Worm (Caenorhabditis elegans): ENCODE measurements around the gene Y54F10AL.1.

The Y54F10AL.1 gene

ce11 chrIII:2487046-2487760 lies at the start of gene Y54F10AL.1:
Y54F10AL.1 (plus strand) TSS chrIII:2487710.
- TF ChIP-seq nhr-11 (tag; optimal IDR thresholded peaks at IDR 0.05): no peak
- peak; percentile 2 for TF ChIP-seq nfya-1 (tag; optimal IDR thresholded peaks at IDR 0.05; ENCODE audit: insufficient read depth)
- TF ChIP-seq lin-15B (tag; optimal IDR thresholded peaks at IDR 0.05): peak; percentile 39
- no peak for TF ChIP-seq unc-62 (GFP tag; optimal IDR thresholded peaks at IDR 0.05)
- TF ChIP-seq skn-1 (tag; optimal IDR thresholded peaks at IDR 0.05): no peak
- TF ChIP-seq snpc-4 (tag; optimal IDR thresholded peaks at IDR 0.05): no peak
- TF ChIP-seq aly-2 (tag; optimal IDR thresholded peaks at IDR 0.05): no peak
- TF ChIP-seq nhr-23 (tag; optimal IDR thresholded peaks at IDR 0.05): peak; percentile 2
- no peak for TF ChIP-seq daf-12 (tag; optimal IDR thresholded peaks at IDR 0.05)
- no peak for TF ChIP-seq ceh-9 (tag; optimal IDR thresholded peaks at IDR 0.05)
- no peak for TF ChIP-seq egl-5 (tag; optimal IDR thresholded peaks at IDR 0.05)
- TF ChIP-seq tbx-2 (tag; optimal IDR thresholded peaks at IDR 0.05): no peak
- no peak for TF ChIP-seq elt-1 (tag; optimal IDR thresholded peaks at IDR 0.05)
- no peak for TF ChIP-seq lsy-12 (tag; optimal IDR thresholded peaks at IDR 0.05)
- no peak for TF ChIP-seq elt-2 (tag; optimal IDR thresholded peaks at IDR 0.05)
- no peak for TF ChIP-seq nhr-67 (tag; optimal IDR thresholded peaks at IDR 0.05)
- TF ChIP-seq ztf-4 (tag; optimal IDR thresholded peaks at IDR 0.05): no peak
- TF ChIP-seq eor-1 (tag; optimal IDR thresholded peaks at IDR 0.05): no peak
- TF ChIP-seq mml-1 (tag; optimal IDR thresholded peaks at IDR 0.05): no peak
- TF ChIP-seq hmg-11 (tag; optimal IDR thresholded peaks at IDR 0.05): no peak
- no peak for TF ChIP-seq nhr-76 (tag; optimal IDR thresholded peaks at IDR 0.05)

- no peak for TF ChIP-seq nhr-25 (tag; optimal IDR thresholded peaks at IDR 0.05)
- no peak for TF ChIP-seq ceh-28 (tag; optimal IDR thresholded peaks at IDR 0.05)
- no peak for TF ChIP-seq R02D3.7 (tag; optimal IDR thresholded peaks at IDR 0.05)
- no peak for TF ChIP-seq nhr-43 (tag; optimal IDR thresholded peaks at IDR 0.05; ENCODE audit: poor library complexity, severe bottlenecking)
- no peak for TF ChIP-seq nfya-1 (tag; optimal IDR thresholded peaks at IDR 0.05; ENCODE audit: insufficient read depth)
- TF ChIP-seq nhr-237 (tag; optimal IDR thresholded peaks at IDR 0.05): no peak
These were observed 49.0 kb upstream of the Y54F10AL.1 start, which contains the start of gene E02H9.13 for ce11 chrIII:2438543-2438942. E02H9.13 (minus strand) TSS chrIII:2438741.

- TF ChIP-seq pha-4 (tag; optimal IDR thresholded peaks at IDR 0.05): no peak
- TF ChIP-seq nhr-43 (tag; optimal IDR thresholded peaks at IDR 0.05; ENCODE audit: poor library complexity, severe bottlenecking): no peak
- TF ChIP-seq elt-2 (tag; optimal IDR thresholded peaks at IDR 0.05): peak; percentile 30
- no peak for TF ChIP-seq ceh-16 (tag; optimal IDR thresholded peaks at IDR 0.05)
- TF ChIP-seq aly-2 (tag; optimal IDR thresholded peaks at IDR 0.05): no peak
- no peak for TF ChIP-seq ama-1 (optimal IDR thresholded peaks at IDR 0.05)
- TF ChIP-seq unc-62 (GFP tag; optimal IDR thresholded peaks at IDR 0.05): no peak
These were observed 41.8 kb upstream of the Y54F10AL.1 start, which contains the start of the genes E02H9.7 and klo-2 for ce11 chrIII:2445574-2446259. E02H9.7 (minus strand) TSS chrIII:2445674. klo-2 (plus strand) TSS chrIII:2446209.

ce11 chrIII:2454757-2455306 lies 32.7 kb upstream of the Y54F10AL.1 start, which contains the start of gene nhr-121:
nhr-121 (minus strand) TSS chrIII:2454807.
- TF ChIP-seq jun-1 (tag; optimal IDR thresholded peaks at IDR 0.05): peak; percentile 21
- TF ChIP-seq nhr-67 (tag; optimal IDR thresholded peaks at IDR 0.05): no peak
- TF ChIP-seq elt-2 (tag; optimal IDR thresholded peaks at IDR 0.05): peak; percentile 82
- TF ChIP-seq pha-4 (tag; optimal IDR thresholded peaks at IDR 0.05): peak; percentile 39
- peak; percentile 97 for TF ChIP-seq pqm-1 (tag; optimal IDR thresholded peaks at IDR 0.05)
- TF ChIP-seq ceh-9 (tag; optimal IDR thresholded peaks at IDR 0.05): no peak

- peak; percentile 8 for TF ChIP-seq elt-2 (tag; optimal IDR thresholded peaks at IDR 0.05)
These were observed 28.8 kb upstream of the Y54F10AL.1 start, which contains the start of gene E02H9.3 for ce11 chrIII:2458742-2459141. E02H9.3 (plus strand) TSS chrIII:2459042.
